Fruit fly (Drosophila melanogaster) whole organism, prepupa: ENCODE data around the gene Cyp308a1.

Source experiments
- CG6808 ChIP-seq: fragments of 200-800 bp; sonication (Bioruptor generic); optimal IDR thresholded peaks from 3 replicates; lab custom pipeline; 2017; ENCODE audit warnings: missing biosample characterization, missing genetic modification characterization, mild to moderate bottlenecking, moderate library complexity, missing genetic modification reagents
- CG7368 ChIP-seq: fragments of 200-800 bp; sonication (Bioruptor generic); optimal IDR thresholded peaks from 3 replicates; lab custom pipeline; 2016; ENCODE audit warnings: missing biosample characterization, missing genetic modification characterization
- CG8319 ChIP-seq: fragments of 200-800 bp; sonication (Bioruptor generic); optimal IDR thresholded peaks from 3 replicates; lab custom pipeline; 2016; ENCODE audit warnings: missing biosample characterization, missing genetic modification characterization
- Eip75B ChIP-seq: fragments of 200-800 bp; sonication (Bioruptor generic); optimal IDR thresholded peaks from 3 replicates; lab custom pipeline; 2016; ENCODE audit warnings: missing biosample characterization, missing genetic modification characterization
- Gug ChIP-seq: fragments of 200-800 bp; sonication (Bioruptor generic); IDR thresholded peaks from 2 replicates; pipeline ENCODE4 v1.3.6; 2022; ENCODE audit warnings: missing biosample characterization, missing genetic modification characterization
- OdsH ChIP-seq: fragments of 200-800 bp; sonication (Bioruptor generic); optimal IDR thresholded peaks from 3 replicates; lab custom pipeline; 2016; ENCODE audit warnings: missing biosample characterization, missing genetic modification characterization
- Smox ChIP-seq: fragments of 200-800 bp; sonication (Bioruptor generic); optimal IDR thresholded peaks from 3 replicates; lab custom pipeline; 2016; ENCODE audit warnings: missing biosample characterization, missing genetic modification characterization
- Sox102F ChIP-seq: fragments of 200-800 bp; sonication (Bioruptor generic); optimal IDR thresholded peaks from 2 replicates; lab custom pipeline; 2016; ENCODE audit warnings: missing biosample characterization, mild to moderate bottlenecking, missing genetic modification characterization
- dsx ChIP-seq: fragments of 200-800 bp; optimal IDR thresholded peaks from 3 replicates; lab custom pipeline; 2019; ENCODE audit warnings: missing biosample characterization, mild to moderate bottlenecking, missing genetic modification characterization, moderate library complexity; ENCODE audit not compliant: poor library complexity, severe bottlenecking
- fd85E ChIP-seq: fragments of 200-800 bp; sonication (Bioruptor generic); optimal IDR thresholded peaks from 3 replicates; lab custom pipeline; 2016; ENCODE audit warnings: missing biosample characterization, missing genetic modification characterization
- salr ChIP-seq, 2 experiments: fragments of 200-800 bp; sonication (Bioruptor generic); optimal IDR thresholded peaks; 3 replicates each; lab custom pipeline; 2016 to 2018; ENCODE audit warnings: missing biosample characterization in 2 of 2, missing genetic modification characterization in 2 of 2, mild to moderate bottlenecking in 1 of 2

DNA sequence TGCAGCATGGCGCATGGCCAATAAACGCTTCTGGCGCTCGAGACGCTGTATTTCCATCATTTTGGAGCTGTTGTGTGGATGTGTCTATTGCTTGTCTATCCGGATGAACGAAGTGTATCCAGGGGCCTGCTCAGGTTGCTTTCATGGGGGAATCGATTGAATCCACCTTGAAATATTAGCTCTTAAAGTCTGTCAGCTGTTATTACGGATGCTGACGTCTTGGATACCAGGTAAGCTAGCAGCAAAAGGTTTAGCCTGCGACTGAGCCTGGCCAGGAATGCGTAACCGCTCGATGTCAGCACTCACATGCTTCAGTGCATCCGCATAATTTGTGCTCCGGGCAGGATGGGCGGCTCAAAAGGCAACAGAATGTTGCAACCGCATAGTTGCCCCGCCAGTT, 38.5 kb downstream of the Cyp308a1 start, which contains the start of gene CG12609:
- TF ChIP-seq CG8319 (GFP tag; lab: Kevin White, UChicago) = no peak
- no peak for TF ChIP-seq OdsH (GFP tag; lab: Kevin White, UChicago)
- no peak for TF ChIP-seq CG7368 (GFP tag; lab: Kevin White, UChicago)
- TF ChIP-seq Eip75B (GFP tag; lab: Kevin White, UChicago) = no peak
- TF ChIP-seq Gug = no peak
- no peak for TF ChIP-seq Sox102F (GFP tag; lab: Kevin White, UChicago)
- no peak for TF ChIP-seq salr (GFP tag; optimal IDR thresholded peaks at IDR 0.05; lab: Kevin White, UChicago)
- TF ChIP-seq dsx (GFP tag; lab: Kevin White, UChicago) = no peak
- TF ChIP-seq CG6808 = no peak
- TF ChIP-seq Smox = no peak
- TF ChIP-seq fd85E (GFP tag; lab: Kevin White, UChicago) = no peak
